Worm (Caenorhabditis elegans) whole organism, young adult: ENCODE data around the gene cpar-1.

ENCODE experiments used
- B0019.2 ChIP-seq: fragments of 200-800 bp; sonication (Bioruptor generic); conservative IDR thresholded peaks from 2 replicates; pipeline ENCODE4 v1.3.6; 2022; ENCODE audit warnings: missing genetic modification reagents, missing genetic modification characterization, missing compliant biosample characterization
- F22D6.2 ChIP-seq: sonication (generic microtip); optimal IDR thresholded peaks from 2 replicates; lab custom pipeline; 2016; ENCODE audit warnings: mild to moderate bottlenecking, missing genetic modification characterization, missing compliant biosample characterization
- Y79H2A.3 ChIP-seq: fragments of 200-800 bp; sonication (Bioruptor generic); conservative IDR thresholded peaks from 2 replicates; pipeline ENCODE4 v1.3.6; 2022; ENCODE audit warnings: missing genetic modification reagents, missing genetic modification characterization, missing compliant biosample characterization
- efl-1 ChIP-seq: fragments of 150-350 bp; optimal IDR thresholded peaks from 2 replicates; lab custom pipeline; 2014; ENCODE audit warnings: missing biosample characterization, missing genetic modification reagents, missing genetic modification characterization
- him-1 ChIP-seq: sonication (generic microtip); optimal IDR thresholded peaks from 2 replicates; lab custom pipeline; 2016; ENCODE audit warnings: missing genotype, missing genetic modification reagents, missing genetic modification characterization, missing compliant biosample characterization
- hlh-12 ChIP-seq: sonication (generic microtip); optimal IDR thresholded peaks from 2 replicates; lab custom pipeline; 2016; ENCODE audit warnings: missing genetic modification characterization, missing compliant biosample characterization
- lin-54 ChIP-seq: fragments of 200-800 bp; sonication (Bioruptor generic); optimal IDR thresholded peaks from 2 replicates; lab custom pipeline; 2018; ENCODE audit warnings: mild to moderate bottlenecking, missing genetic modification characterization, missing compliant biosample characterization
- madf-8 ChIP-seq: fragments of 200-800 bp; sonication (Bioruptor generic); conservative IDR thresholded peaks from 2 replicates; pipeline ENCODE4 v1.3.6; 2022; ENCODE audit warnings: missing genetic modification reagents, missing genetic modification characterization, missing compliant biosample characterization
- mel-28 ChIP-seq: sonication (generic microtip); optimal IDR thresholded peaks from 2 replicates; lab custom pipeline; 2016; ENCODE audit warnings: borderline replicate concordance, mild to moderate bottlenecking, missing genetic modification characterization, missing compliant biosample characterization
- nfya-1 ChIP-seq: sonication (generic microtip); optimal IDR thresholded peaks from 2 replicates; lab custom pipeline; 2017; ENCODE audit warnings: antibody characterized with exemption, missing compliant biosample characterization, missing genetic modification characterization, borderline replicate concordance; ENCODE audit not compliant: insufficient read depth
- pha-4 ChIP-seq: fragments of 150-350 bp; sonication (generic microtip); optimal IDR thresholded peaks from 2 replicates; lab custom pipeline; 2014; ENCODE audit warnings: missing biosample characterization, missing genetic modification reagents, missing genetic modification characterization
- unc-62 ChIP-seq: fragments of 150-350 bp; optimal IDR thresholded peaks from 2 replicates; lab custom pipeline; 2014; ENCODE audit warnings: missing biosample characterization, missing genetic modification reagents, missing genetic modification characterization

ce11 chrIII:9454730-9455129, 20.9 kb downstream of the cpar-1 start:
- TF ChIP-seq hlh-12 (tag; lab: Kevin White, UChicago) (no peak), lin-54 (GFP tag; lab: Kevin White, UChicago) (no peak), unc-62 (GFP tag; lab: Kevin White, UChicago) (no peak), pha-4 (no peak), efl-1 (GFP tag; lab: Kevin White, UChicago) (no peak), nfya-1 (tag; lab: Kevin White, UChicago) (no peak), F22D6.2 (no peak), him-1 (no peak), B0019.2 (GFP tag; lab: Robert Waterston, UW) (no peak), Y79H2A.3 (GFP tag; lab: Robert Waterston, UW) (no peak), madf-8 (no peak), mel-28 (tag; lab: Kevin White, UChicago) (no peak)
